Fruit fly (Drosophila melanogaster) whole organism, embryonic: ENCODE data around the gene eIF4E5.

Experiments used
- B-H2 ChIP-seq: fragments of 200-800 bp; sonication (Bioruptor generic); optimal IDR thresholded peaks from 2 replicates; lab custom pipeline; 2018; ENCODE audit warnings: missing biosample characterization, mild to moderate bottlenecking, missing genetic modification characterization
- CG10147 ChIP-seq: fragments of 200-800 bp; sonication (Bioruptor generic); optimal IDR thresholded peaks from 2 replicates; lab custom pipeline; 2019; ENCODE audit warnings: missing biosample characterization, mild to moderate bottlenecking, missing genetic modification characterization, moderate library complexity
- CG10274 ChIP-seq: fragments of 200-800 bp; sonication (Bioruptor generic); optimal IDR thresholded peaks from 3 replicates; lab custom pipeline; 2017; ENCODE audit warnings: missing biosample characterization, mild to moderate bottlenecking, missing genetic modification characterization
- CG10543 ChIP-seq: fragments of 200-800 bp; sonication (Bioruptor generic); optimal IDR thresholded peaks from 3 replicates; lab custom pipeline; 2017; ENCODE audit warnings: missing biosample characterization, mild to moderate bottlenecking, missing genetic modification characterization, moderate library complexity
- CG11247 ChIP-seq: fragments of 200-800 bp; sonication (Bioruptor generic); IDR thresholded peaks from 2 replicates; pipeline ENCODE4 v1.3.6; 2022; ENCODE audit warnings: missing biosample characterization, missing genetic modification characterization
- CG11695 ChIP-seq: fragments of 200-800 bp; sonication (Bioruptor generic); IDR thresholded peaks from 3 replicates; pipeline ENCODE4 v1.3.6; 2022; ENCODE audit warnings: missing biosample characterization, missing genetic modification characterization
- CG12769 ChIP-seq: fragments of 200-800 bp; sonication (Bioruptor generic); optimal IDR thresholded peaks from 2 replicates; lab custom pipeline; 2019; ENCODE audit warnings: missing biosample characterization, mild to moderate bottlenecking, missing genetic modification characterization, moderate library complexity
- CG13296 ChIP-seq: fragments of 200-800 bp; sonication (Bioruptor generic); optimal IDR thresholded peaks from 3 replicates; lab custom pipeline; 2018; ENCODE audit warnings: missing biosample characterization, mild to moderate bottlenecking, missing genetic modification characterization
- CG14014 ChIP-seq: fragments of 200-800 bp; sonication (Bioruptor generic); IDR thresholded peaks from 2 replicates; pipeline ENCODE4 v1.3.6; 2022; ENCODE audit warnings: missing biosample characterization, missing genetic modification characterization
- CG14710 ChIP-seq: fragments of 200-800 bp; sonication (Bioruptor generic); optimal IDR thresholded peaks from 3 replicates; lab custom pipeline; 2019; ENCODE audit warnings: missing biosample characterization, mild to moderate bottlenecking, missing genetic modification characterization, moderate library complexity
- CG1529 ChIP-seq: fragments of 200-800 bp; sonication (Bioruptor generic); optimal IDR thresholded peaks from 3 replicates; lab custom pipeline; 2018; ENCODE audit warnings: missing biosample characterization, missing genetic modification characterization
- CG1603 ChIP-seq: fragments of 200-800 bp; sonication (Bioruptor generic); optimal IDR thresholded peaks from 2 replicates; lab custom pipeline; 2019; ENCODE audit warnings: missing biosample characterization, mild to moderate bottlenecking, missing genetic modification characterization, moderate library complexity
- CG2678 ChIP-seq: fragments of 200-800 bp; sonication (Bioruptor generic); optimal IDR thresholded peaks from 3 replicates; lab custom pipeline; 2019; ENCODE audit warnings: missing biosample characterization, mild to moderate bottlenecking, missing genetic modification characterization, moderate library complexity
- CG31441 ChIP-seq: fragments of 200-800 bp; sonication (Bioruptor generic); IDR thresholded peaks from 2 replicates; pipeline ENCODE4 v1.3.6; 2022; ENCODE audit warnings: missing biosample characterization, missing genetic modification characterization
- CG3407 ChIP-seq: fragments of 200-800 bp; sonication (Bioruptor generic); optimal IDR thresholded peaks from 2 replicates; lab custom pipeline; 2018; ENCODE audit warnings: missing biosample characterization, mild to moderate bottlenecking, missing genetic modification characterization
- CG4820 ChIP-seq: fragments of 200-800 bp; sonication (Bioruptor generic); optimal IDR thresholded peaks from 3 replicates; lab custom pipeline; 2016; ENCODE audit warnings: missing biosample characterization, missing genetic modification characterization
- CG5180 ChIP-seq: fragments of 200-800 bp; sonication (Bioruptor generic); optimal IDR thresholded peaks from 3 replicates; lab custom pipeline; 2017; ENCODE audit warnings: missing biosample characterization, missing genetic modification characterization, mild to moderate bottlenecking, moderate library complexity, missing genetic modification reagents
- CkIIα-i1 ChIP-seq: fragments of 200-800 bp; sonication (Bioruptor generic); IDR thresholded peaks from 2 replicates; pipeline ENCODE4 v1.3.6; 2022; ENCODE audit warnings: missing biosample characterization, missing genetic modification characterization
- Dip3 ChIP-seq: fragments of 200-800 bp; sonication (Bioruptor generic); optimal IDR thresholded peaks from 3 replicates; lab custom pipeline; 2016; ENCODE audit warnings: missing biosample characterization, missing genetic modification characterization
- Eip74EF ChIP-seq, 2 experiments: fragments of 200-800 bp in 1 of 2; fragments of >200 bp in 1 of 2; sonication (Bioruptor generic) in 1 of 2; optimal IDR thresholded peaks; 2 replicates each; lab custom pipeline; 2017 to 2019; ENCODE audit warnings: missing biosample characterization in 2 of 2, missing genetic modification characterization in 2 of 2, mild to moderate bottlenecking in 1 of 2, moderate library complexity in 1 of 2
- Ets65A ChIP-seq: fragments of 200-800 bp; sonication (Bioruptor generic); peaks from one replicate; lab custom pipeline; 2016; ENCODE audit warnings: missing biosample characterization, missing genetic modification characterization
- Fer3 ChIP-seq: fragments of 200-800 bp; sonication (Bioruptor generic); optimal IDR thresholded peaks from 2 replicates; lab custom pipeline; 2018; ENCODE audit warnings: missing biosample characterization, mild to moderate bottlenecking, missing genetic modification characterization, moderate library complexity
- HLHmδ ChIP-seq: fragments of 200-800 bp; sonication (Bioruptor generic); optimal IDR thresholded peaks from 2 replicates; lab custom pipeline; 2018; ENCODE audit warnings: missing biosample characterization, mild to moderate bottlenecking, missing genetic modification characterization, moderate library complexity
- Hey ChIP-seq: fragments of 200-800 bp; sonication (Bioruptor generic); optimal IDR thresholded peaks from 3 replicates; lab custom pipeline; 2018; ENCODE audit warnings: missing biosample characterization, mild to moderate bottlenecking, missing genetic modification characterization
- MBD-R2 ChIP-seq: fragments of 200-800 bp; sonication (Bioruptor generic); IDR thresholded peaks from 2 replicates; pipeline ENCODE4 v1.3.6; 2022; ENCODE audit warnings: missing biosample characterization, missing genetic modification characterization
- Nf-YB ChIP-seq: fragments of 200-800 bp; sonication (Bioruptor generic); optimal IDR thresholded peaks from 3 replicates; lab custom pipeline; 2019; ENCODE audit warnings: missing biosample characterization, mild to moderate bottlenecking, missing genetic modification characterization, moderate library complexity
- Nf-YC ChIP-seq: fragments of 200-800 bp; optimal IDR thresholded peaks from 3 replicates; lab custom pipeline; 2019; ENCODE audit warnings: missing biosample characterization, mild to moderate bottlenecking, missing genetic modification characterization, moderate library complexity
- Pdp1 ChIP-seq, 2 experiments: fragments of 200-800 bp; sonication (Bioruptor generic); optimal IDR thresholded peaks; 3 replicates each; lab custom pipeline; 2016; ENCODE audit warnings: missing biosample characterization in 2 of 2, missing genetic modification characterization in 2 of 2, mild to moderate bottlenecking in 1 of 2, moderate library complexity in 1 of 2
- Scr ChIP-seq: fragments of 200-800 bp; sonication (Bioruptor generic); IDR thresholded peaks from 2 replicates; pipeline ENCODE4 v1.3.6; 2022; ENCODE audit warnings: missing biosample characterization, missing genetic modification characterization; ENCODE audit not compliant: partially characterized antibody
- Sox102F ChIP-seq: fragments of 200-800 bp; sonication (Bioruptor generic); optimal IDR thresholded peaks from 2 replicates; lab custom pipeline; 2018; ENCODE audit warnings: missing biosample characterization, mild to moderate bottlenecking, missing genetic modification characterization, moderate library complexity
- bsh ChIP-seq, 2 experiments: fragments of 200-800 bp; sonication (Bioruptor generic); optimal IDR thresholded peaks; 2 replicates each; lab custom pipeline; 2017 to 2018; ENCODE audit warnings: mild to moderate bottlenecking in 2 of 2, missing biosample characterization in 2 of 2, missing genetic modification characterization in 2 of 2, moderate library complexity in 1 of 2
- btn ChIP-seq: fragments of 200-800 bp; sonication (Bioruptor generic); optimal IDR thresholded peaks from 2 replicates; lab custom pipeline; 2016; ENCODE audit warnings: missing biosample characterization, missing genetic modification characterization
- dpn ChIP-seq, 2 experiments: fragments of 200-800 bp; sonication (Bioruptor generic); optimal IDR thresholded peaks; 3 replicates each; lab custom pipeline; 2016; ENCODE audit warnings: missing biosample characterization in 2 of 2, missing genetic modification characterization in 2 of 2
- ewg ChIP-seq: fragments of 200-800 bp; sonication (Bioruptor generic); optimal IDR thresholded peaks from 3 replicates; lab custom pipeline; 2017; ENCODE audit warnings: mild to moderate bottlenecking, missing biosample characterization, missing genetic modification reagents, missing genetic modification characterization
- fd102C ChIP-seq: fragments of 200-800 bp; sonication (Bioruptor generic); optimal IDR thresholded peaks from 2 replicates; lab custom pipeline; 2018; ENCODE audit warnings: missing biosample characterization, mild to moderate bottlenecking, missing genetic modification characterization, moderate library complexity
- gem ChIP-seq: fragments of 200-800 bp; sonication (Bioruptor generic); optimal IDR thresholded peaks from 2 replicates; lab custom pipeline; 2019; ENCODE audit warnings: missing biosample characterization, mild to moderate bottlenecking, missing genetic modification characterization, moderate library complexity
- gfzf ChIP-seq: fragments of 200-800 bp; sonication (Bioruptor generic); optimal IDR thresholded peaks from 2 replicates; lab custom pipeline; 2016; ENCODE audit warnings: missing biosample characterization, mild to moderate bottlenecking, missing genetic modification characterization, moderate library complexity
- grn ChIP-seq: fragments of 200-800 bp; sonication (Bioruptor generic); optimal IDR thresholded peaks from 3 replicates; lab custom pipeline; 2017; ENCODE audit warnings: missing biosample characterization, missing genetic modification characterization
- ind ChIP-seq: fragments of 200-800 bp; sonication (Bioruptor generic); optimal IDR thresholded peaks from 3 replicates; lab custom pipeline; 2016; ENCODE audit warnings: missing biosample characterization, missing genetic modification characterization
- jumu ChIP-seq: fragments of 200-800 bp; sonication (Bioruptor generic); optimal IDR thresholded peaks from 3 replicates; lab custom pipeline; 2016; ENCODE audit warnings: missing biosample characterization, missing genetic modification characterization
- oc ChIP-seq: fragments of 200-800 bp; sonication (Bioruptor generic); optimal IDR thresholded peaks from 2 replicates; lab custom pipeline; 2018; ENCODE audit warnings: missing biosample characterization, mild to moderate bottlenecking, missing genetic modification characterization, moderate library complexity
- pfk ChIP-seq: fragments of 200-800 bp; sonication (Bioruptor generic); optimal IDR thresholded peaks from 2 replicates; lab custom pipeline; 2018; ENCODE audit warnings: missing biosample characterization, mild to moderate bottlenecking, missing genetic modification characterization, moderate library complexity
- phol ChIP-seq: fragments of 200-800 bp; sonication (Bioruptor generic); optimal IDR thresholded peaks from 3 replicates; lab custom pipeline; 2018; ENCODE audit warnings: missing biosample characterization, mild to moderate bottlenecking, missing genetic modification characterization, moderate library complexity
- so ChIP-seq: fragments of 200-800 bp; sonication (Bioruptor generic); IDR thresholded peaks from 3 replicates; pipeline ENCODE4 v1.3.6; 2022; ENCODE audit warnings: missing biosample characterization, missing genetic modification characterization
- sqz ChIP-seq: fragments of 200-800 bp; sonication (Bioruptor generic); optimal IDR thresholded peaks from 3 replicates; lab custom pipeline; 2018; ENCODE audit warnings: missing biosample characterization, mild to moderate bottlenecking, missing genetic modification characterization
- unpg ChIP-seq: fragments of 200-800 bp; sonication (Bioruptor generic); optimal IDR thresholded peaks from 3 replicates; lab custom pipeline; 2018; ENCODE audit warnings: missing biosample characterization, mild to moderate bottlenecking, missing genetic modification characterization, moderate library complexity
- vvl ChIP-seq: fragments of 200-800 bp; sonication (Bioruptor generic); IDR thresholded peaks from 2 replicates; pipeline ENCODE4 v1.3.6; 2022; ENCODE audit warnings: missing biosample characterization, missing genetic modification characterization

Gene eIF4E5

DNA sequence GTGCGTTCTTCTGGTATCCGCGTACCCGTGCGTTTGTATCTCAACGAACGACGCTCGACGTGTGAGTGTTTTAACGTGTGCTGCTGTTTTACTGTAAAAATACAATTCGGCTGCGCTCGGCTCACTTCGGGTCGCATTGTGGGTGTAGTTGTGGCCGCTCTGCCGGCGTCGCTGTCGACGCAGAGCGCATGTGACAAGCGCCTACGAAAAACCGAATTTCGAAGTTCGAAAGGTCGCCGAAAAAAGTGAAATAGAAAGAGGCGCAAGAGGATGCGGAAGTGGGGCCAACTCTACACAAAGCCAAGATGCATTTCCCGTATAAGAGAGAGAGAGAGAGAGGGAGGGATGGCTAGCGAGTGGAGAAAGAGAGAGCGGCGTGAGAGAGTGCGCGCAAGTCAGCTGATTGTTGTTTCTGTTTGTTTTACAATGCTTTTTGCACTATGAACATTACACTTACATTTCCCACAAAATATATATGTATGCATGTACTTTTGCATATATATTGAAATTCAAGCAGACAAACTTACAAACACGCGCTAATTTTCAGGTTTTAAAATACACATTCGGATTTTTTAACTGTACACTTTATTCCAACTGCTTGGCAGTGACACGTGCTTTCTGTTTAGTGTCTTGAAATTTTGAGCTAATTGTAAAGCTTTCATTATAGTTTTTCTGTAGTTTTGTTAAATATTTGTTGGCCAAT, 39.8 kb upstream of the eIF4E5 start (continued):
- TF ChIP-seq phol (tag; lab: Kevin White, UChicago) = peak; percentile 12
- peak in 1 of 2 experiments; percentile 97 for TF ChIP-seq Eip74EF (GFP tag; optimal IDR thresholded peaks at IDR 0.05; lab: Kevin White, UChicago)
- peak; percentile 30; the same call in 1 of the 3 replicates for TF ChIP-seq CG11695 (GFP tag; lab: Robert Waterston, UW)
- TF ChIP-seq Dip3 (GFP tag; lab: Kevin White, UChicago) = no peak
- peak; percentile 69 for TF ChIP-seq CG1529 (GFP tag; lab: Kevin White, UChicago)
- no peak for TF ChIP-seq jumu (GFP tag; lab: Kevin White, UChicago)
- TF ChIP-seq CG3407 (GFP tag; lab: Kevin White, UChicago) = peak; percentile 50
- TF ChIP-seq CG2678 = peak; percentile 64
- no peak; the same call in 1 of the 2 replicates for TF ChIP-seq CG14014 (GFP tag; lab: Robert Waterston, UW)
- TF ChIP-seq CG31441 (GFP tag; lab: Robert Waterston, UW) = peak; percentile 64; the same call in 1 of the 2 replicates
- TF ChIP-seq CG14710 (tag; lab: Kevin White, UChicago) = peak; percentile 39
- peak; percentile 11 for TF ChIP-seq fd102C
- TF ChIP-seq ind (GFP tag; lab: Kevin White, UChicago) = no peak
- peak; percentile 91 for TF ChIP-seq CG5180 (GFP tag; lab: Kevin White, UChicago)
- peak; percentile 57 for TF ChIP-seq oc (tag; lab: Kevin White, UChicago)
- TF ChIP-seq Nf-YB (GFP tag; lab: Kevin White, UChicago) = peak; percentile 43
- peak; percentile 76 for TF ChIP-seq CG12769 (tag; lab: Kevin White, UChicago)
- TF ChIP-seq Sox102F (GFP tag; lab: Kevin White, UChicago) = peak; percentile 14
- peak; percentile 38 for TF ChIP-seq gem
- peak; percentile 63 for TF ChIP-seq B-H2
- peak in 1 of 2 experiments; percentile 51 for TF ChIP-seq Pdp1 (GFP tag; optimal IDR thresholded peaks at IDR 0.05; lab: Kevin White, UChicago)
- TF ChIP-seq CG13296 (GFP tag; lab: Kevin White, UChicago) = peak; percentile 95
- TF ChIP-seq Nf-YC (tag; lab: Kevin White, UChicago) = peak; percentile 65
- TF ChIP-seq CG4820 (GFP tag; lab: Kevin White, UChicago) = peak; percentile 35
- TF ChIP-seq so = peak; percentile 7; the same call in 1 of the 3 replicates
- TF ChIP-seq CG11247 (GFP tag; lab: Robert Waterston, UW) = 0 out of 2 replicates have a peak, but pooled peaks have one; percentile 32
- TF ChIP-seq Hey (tag; lab: Kevin White, UChicago) = peak; percentile 64
- peak; percentile 98 for TF ChIP-seq HLHmδ (GFP tag; lab: Kevin White, UChicago)
- peak; percentile 48 for TF ChIP-seq btn (GFP tag; lab: Kevin White, UChicago)
- TF ChIP-seq unpg (GFP tag; lab: Kevin White, UChicago) = peak; percentile 46
- TF ChIP-seq vvl = peak; percentile 65; the same call in 1 of the 2 replicates
- TF ChIP-seq sqz (GFP tag; lab: Kevin White, UChicago) = peak; percentile 89
- 0 out of 2 replicates have a peak, but pooled peaks have one; percentile 33 for TF ChIP-seq Scr (GFP tag; lab: Robert Waterston, UW)
- TF ChIP-seq CG10274 (GFP tag; lab: Kevin White, UChicago) = peak; percentile 54
- TF ChIP-seq MBD-R2 = no peak
- TF ChIP-seq Ets65A = peak; percentile 12
- no peak for TF ChIP-seq dpn (GFP tag; optimal IDR thresholded peaks at IDR 0.05; lab: Kevin White, UChicago)
- peak; percentile 81 for TF ChIP-seq pfk (GFP tag; lab: Kevin White, UChicago)
- TF ChIP-seq bsh (GFP tag; optimal IDR thresholded peaks at IDR 0.05; lab: Kevin White, UChicago) = peak; percentile 8 to 30
- TF ChIP-seq ewg (GFP tag; lab: Kevin White, UChicago) = peak; percentile 77
- peak; percentile 45 for TF ChIP-seq CG10147
- no peak for TF ChIP-seq CkIIα-i1 (GFP tag; lab: Robert Waterston, UW)
- TF ChIP-seq gfzf (GFP tag; lab: Kevin White, UChicago) = no peak
- TF ChIP-seq Fer3 (tag; lab: Kevin White, UChicago) = peak; percentile 63
- TF ChIP-seq grn (GFP tag; lab: Kevin White, UChicago) = peak; percentile 13
- peak; percentile 63 for TF ChIP-seq CG1603 (tag; lab: Kevin White, UChicago)
- TF ChIP-seq CG10543 (GFP tag; lab: Kevin White, UChicago) = peak; percentile 76
